Worm (Caenorhabditis elegans) whole organism, L2 larva: ENCODE data around the gene ZK377.15.

Experiments used
- alr-1 ChIP-seq: fragments of 150-350 bp; optimal IDR thresholded peaks from 2 replicates; lab custom pipeline; 2014; ENCODE audit warnings: missing biosample characterization, missing genetic modification characterization
- ama-1 ChIP-seq: fragments of 150-350 bp; optimal IDR thresholded peaks from 2 replicates; lab custom pipeline; 2018; ENCODE audit warnings: inconsistent platforms
- dmd-4 ChIP-seq: sonication (generic microtip); optimal IDR thresholded peaks from 2 replicates; lab custom pipeline; 2017; ENCODE audit warnings: missing biosample characterization, missing genetic modification characterization
- fos-1 ChIP-seq: fragments of 150-350 bp; optimal IDR thresholded peaks from 2 replicates; lab custom pipeline; 2014; ENCODE audit warnings: missing biosample characterization, missing genetic modification characterization
- lin-11 ChIP-seq: fragments of 150-350 bp; sonication (generic microtip); optimal IDR thresholded peaks from 2 replicates; lab custom pipeline; 2014; ENCODE audit warnings: missing biosample characterization, missing genetic modification characterization, inconsistent platforms, mixed read lengths
- mdl-1 ChIP-seq, 2 experiments: fragments of 150-350 bp in 1 of 2; sonication (generic microtip) in 1 of 2; optimal IDR thresholded peaks; 2 replicates each; lab custom pipeline; 2017; ENCODE audit warnings: missing biosample characterization in 2 of 2, missing genetic modification characterization in 2 of 2
- nhr-129 ChIP-seq: fragments of 150-350 bp; optimal IDR thresholded peaks from 2 replicates; lab custom pipeline; 2014; ENCODE audit warnings: missing biosample characterization, missing genetic modification characterization
- nhr-237 ChIP-seq: fragments of 150-350 bp; optimal IDR thresholded peaks from 2 replicates; lab custom pipeline; 2014; ENCODE audit warnings: missing biosample characterization, missing genetic modification characterization
- sma-9 ChIP-seq, 2 experiments: fragments of 150-350 bp in 1 of 2; sonication (generic microtip) in 1 of 2; optimal IDR thresholded peaks; 2 replicates each; lab custom pipeline; 2014 to 2016; ENCODE audit warnings: missing genetic modification characterization in 2 of 2, mild to moderate bottlenecking in 1 of 2, missing biosample characterization in 1 of 2, missing compliant biosample characterization in 1 of 2, missing genetic modification reagents in 1 of 2, moderate library complexity in 1 of 2
- snpc-4 ChIP-seq: fragments of 150-350 bp; optimal IDR thresholded peaks from 2 replicates; lab custom pipeline; 2014; ENCODE audit warnings: missing biosample characterization, missing genetic modification characterization
- unc-62 ChIP-seq: fragments of 150-350 bp; optimal IDR thresholded peaks from 2 replicates; lab custom pipeline; 2014; ENCODE audit warnings: missing biosample characterization, missing genetic modification reagents, missing genetic modification characterization
- zag-1 ChIP-seq: fragments of 150-350 bp; optimal IDR thresholded peaks from 2 replicates; lab custom pipeline; 2014; ENCODE audit warnings: missing biosample characterization, missing genetic modification characterization
- ztf-4 ChIP-seq: fragments of 150-350 bp; optimal IDR thresholded peaks from 2 replicates; lab custom pipeline; 2014; ENCODE audit warnings: missing biosample characterization, missing genetic modification characterization

- TF ChIP-seq zag-1 (tag; lab: Kevin White, UChicago) (no peak), snpc-4 (no peak), lin-11 (no peak), nhr-237 (no peak), mdl-1 (tag; optimal IDR thresholded peaks at IDR 0.05; lab: Kevin White, UChicago) (no peak), sma-9 (GFP tag; optimal IDR thresholded peaks at IDR 0.05; lab: Kevin White, UChicago) (peak; percentile 20), sma-9 (tag; optimal IDR thresholded peaks at IDR 0.05; lab: Kevin White, UChicago) (no peak), alr-1 (tag; lab: Kevin White, UChicago) (no peak), fos-1 (tag; lab: Kevin White, UChicago) (no peak), ztf-4 (tag; lab: Kevin White, UChicago) (no peak), nhr-129 (tag; lab: Kevin White, UChicago) (no peak), unc-62 (no peak), dmd-4 (tag; lab: Kevin White, UChicago) (no peak), ama-1 (lab: Kevin White, UChicago) (no peak)
These were observed 26.7 kb upstream of the ZK377.15 start for ce11 chrX:3492431-3492830.
